Fruit fly (Drosophila melanogaster) Kc167 (cell line): ENCODE data around the gene sty.

Source experiments
- Myc ChIP-seq: fragments of >200 bp; optimal IDR thresholded peaks from 2 replicates; lab custom pipeline; 2017; ENCODE audit warnings: missing external identifiers
- h ChIP-seq: fragments of >200 bp; optimal IDR thresholded peaks from 3 replicates; lab custom pipeline; 2018; ENCODE audit warnings: missing external identifiers
- insv ChIP-seq: fragments of >200 bp; optimal IDR thresholded peaks from 3 replicates; lab custom pipeline; 2018; ENCODE audit warnings: missing external identifiers
- psq ChIP-seq: fragments of >200 bp; optimal IDR thresholded peaks from 2 replicates; lab custom pipeline; 2017; ENCODE audit warnings: missing external identifiers
- ttk ChIP-seq: sonication (Bioruptor generic); optimal IDR thresholded peaks from 2 replicates; lab custom pipeline; 2017; ENCODE audit warnings: missing external identifiers

dm6 chr3L:3376551-3376950 lies 48.2 kb downstream of the sty start, which contains the start of gene CG12012:
- TF ChIP-seq insv (no peak), ttk (lab: Kevin White, UChicago) (no peak), h (lab: Kevin White, UChicago) (no peak), psq (lab: Kevin White, UChicago) (no peak), Myc (lab: Kevin White, UChicago) (no peak)
